Worm (Caenorhabditis elegans): ENCODE measurements around the gene srxa-12.

srxa-12 gene

ce11 chrV:13891489-13891888, 35.0 kb upstream of the srxa-12 start:
- TF ChIP-seq tbx-37 (GFP tag; conservative IDR thresholded peaks at IDR 0.05) (no peak), hmbx-1 (tag; optimal IDR thresholded peaks at IDR 0.05) (no peak), ama-1 (optimal IDR thresholded peaks at IDR 0.05) (no peak), tbx-11 (GFP tag; IDR thresholded peaks at IDR 0.05) (no peak), pes-1 (GFP tag; IDR thresholded peaks at IDR 0.05) (no peak), scrt-1 (GFP tag; IDR thresholded peaks at IDR 0.05) (no peak), tra-4 (tag; optimal IDR thresholded peaks at IDR 0.05) (no peak), F13C5.2 (tag; optimal IDR thresholded peaks at IDR 0.05) (no peak), hnd-1 (tag; optimal IDR thresholded peaks at IDR 0.05) (no peak), ets-7 (tag; optimal IDR thresholded peaks at IDR 0.05) (no peak), hmg-4 (GFP tag; optimal IDR thresholded peaks at IDR 0.05) (no peak), ceh-36 (tag; optimal IDR thresholded peaks at IDR 0.05) (no peak), flt-1 (GFP tag; IDR thresholded peaks at IDR 0.05) (no peak), aly-1 (tag; optimal IDR thresholded peaks at IDR 0.05) (no peak), ceh-13 (GFP tag; optimal IDR thresholded peaks at IDR 0.05) (no peak), sea-1 (GFP tag; conservative IDR thresholded peaks at IDR 0.05) (no peak), B0310.2 (tag; optimal IDR thresholded peaks at IDR 0.05) (no peak)

- TF ChIP-seq ceh-13 (GFP tag; optimal IDR thresholded peaks at IDR 0.05) (no peak), hnd-1 (tag; optimal IDR thresholded peaks at IDR 0.05) (no peak), hmg-4 (GFP tag; optimal IDR thresholded peaks at IDR 0.05) (no peak), aly-1 (tag; optimal IDR thresholded peaks at IDR 0.05) (no peak), ets-7 (tag; optimal IDR thresholded peaks at IDR 0.05) (no peak), tbx-11 (GFP tag; IDR thresholded peaks at IDR 0.05) (no peak), sea-1 (GFP tag; conservative IDR thresholded peaks at IDR 0.05) (no peak), pes-1 (GFP tag; IDR thresholded peaks at IDR 0.05) (no peak), tbx-37 (GFP tag; conservative IDR thresholded peaks at IDR 0.05) (no peak), ceh-36 (tag; optimal IDR thresholded peaks at IDR 0.05) (no peak), hmbx-1 (tag; optimal IDR thresholded peaks at IDR 0.05) (no peak), F13C5.2 (tag; optimal IDR thresholded peaks at IDR 0.05) (no peak), tra-4 (tag; optimal IDR thresholded peaks at IDR 0.05) (no peak), B0310.2 (tag; optimal IDR thresholded peaks at IDR 0.05) (no peak), ama-1 (optimal IDR thresholded peaks at IDR 0.05) (no peak), flt-1 (GFP tag; IDR thresholded peaks at IDR 0.05) (no peak), scrt-1 (GFP tag; IDR thresholded peaks at IDR 0.05) (no peak)
Observed at ce11 chrV:13892457-13893375, 33.8 kb upstream of the srxa-12 start, which contains the start of gene sptl-3. Gene sptl-3 (plus strand): TSS chrV:13893325.

ce11 chrV:13893583-13893982, 32.9 kb upstream of the srxa-12 start:
- no peak for TF ChIP-seq pes-1 (GFP tag; IDR thresholded peaks at IDR 0.05)
- TF ChIP-seq hmbx-1 (tag; optimal IDR thresholded peaks at IDR 0.05), result no peak
- TF ChIP-seq hnd-1 (tag; optimal IDR thresholded peaks at IDR 0.05), result no peak
- TF ChIP-seq tbx-37 (GFP tag; conservative IDR thresholded peaks at IDR 0.05), result no peak
- TF ChIP-seq ceh-13 (GFP tag; optimal IDR thresholded peaks at IDR 0.05), result no peak
- no peak for TF ChIP-seq F13C5.2 (tag; optimal IDR thresholded peaks at IDR 0.05)
- no peak for TF ChIP-seq tbx-11 (GFP tag; IDR thresholded peaks at IDR 0.05)
- TF ChIP-seq ceh-36 (tag; optimal IDR thresholded peaks at IDR 0.05), result no peak
- TF ChIP-seq scrt-1 (GFP tag; IDR thresholded peaks at IDR 0.05), result no peak
- no peak for TF ChIP-seq flt-1 (GFP tag; IDR thresholded peaks at IDR 0.05)
- no peak for TF ChIP-seq aly-1 (tag; optimal IDR thresholded peaks at IDR 0.05)
- no peak for TF ChIP-seq ets-7 (tag; optimal IDR thresholded peaks at IDR 0.05)
- no peak for TF ChIP-seq tra-4 (tag; optimal IDR thresholded peaks at IDR 0.05)
- TF ChIP-seq ama-1 (optimal IDR thresholded peaks at IDR 0.05), result no peak
- no peak for TF ChIP-seq B0310.2 (tag; optimal IDR thresholded peaks at IDR 0.05)
- TF ChIP-seq hmg-4 (GFP tag; optimal IDR thresholded peaks at IDR 0.05), result no peak

ce11 chrV:13898356-13898755, 28.1 kb upstream of the srxa-12 start, which contains the start of gene cyp-35C1:
Gene cyp-35C1 (minus strand): TSS chrV:13898487.
- TF ChIP-seq tbx-11 (GFP tag; IDR thresholded peaks at IDR 0.05) (no peak), ceh-36 (tag; optimal IDR thresholded peaks at IDR 0.05) (no peak), tra-4 (tag; optimal IDR thresholded peaks at IDR 0.05) (no peak), B0310.2 (tag; optimal IDR thresholded peaks at IDR 0.05) (no peak), pes-1 (GFP tag; IDR thresholded peaks at IDR 0.05) (no peak), ama-1 (optimal IDR thresholded peaks at IDR 0.05) (no peak)

- no peak for TF ChIP-seq sea-1 (GFP tag; conservative IDR thresholded peaks at IDR 0.05)
- TF ChIP-seq hmg-4 (GFP tag; optimal IDR thresholded peaks at IDR 0.05), result no peak
- TF ChIP-seq B0310.2 (tag; optimal IDR thresholded peaks at IDR 0.05), result no peak
- no peak for TF ChIP-seq aly-1 (tag; optimal IDR thresholded peaks at IDR 0.05)
- TF ChIP-seq tbx-11 (GFP tag; IDR thresholded peaks at IDR 0.05), result no peak
- TF ChIP-seq ceh-13 (GFP tag; optimal IDR thresholded peaks at IDR 0.05), result no peak
- no peak for TF ChIP-seq flt-1 (GFP tag; IDR thresholded peaks at IDR 0.05)
Observed at ce11 chrV:13899213-13899612, 27.3 kb upstream of the srxa-12 start, which contains the start of gene oac-3. Gene oac-3 (plus strand): TSS chrV:13899513.

- TF ChIP-seq aly-1 (tag; optimal IDR thresholded peaks at IDR 0.05) (no peak), ets-7 (tag; optimal IDR thresholded peaks at IDR 0.05) (no peak), ceh-36 (tag; optimal IDR thresholded peaks at IDR 0.05) (no peak), ama-1 (optimal IDR thresholded peaks at IDR 0.05) (no peak), hmbx-1 (tag; optimal IDR thresholded peaks at IDR 0.05) (no peak), hmg-4 (GFP tag; optimal IDR thresholded peaks at IDR 0.05) (no peak), tra-4 (tag; optimal IDR thresholded peaks at IDR 0.05) (no peak), sea-1 (GFP tag; conservative IDR thresholded peaks at IDR 0.05) (no peak), ceh-13 (GFP tag; optimal IDR thresholded peaks at IDR 0.05) (no peak), scrt-1 (GFP tag; IDR thresholded peaks at IDR 0.05) (no peak), tbx-11 (GFP tag; IDR thresholded peaks at IDR 0.05) (no peak), F13C5.2 (tag; optimal IDR thresholded peaks at IDR 0.05) (no peak), B0310.2 (tag; optimal IDR thresholded peaks at IDR 0.05) (no peak), pes-1 (GFP tag; IDR thresholded peaks at IDR 0.05) (no peak), flt-1 (GFP tag; IDR thresholded peaks at IDR 0.05) (no peak), hnd-1 (tag; optimal IDR thresholded peaks at IDR 0.05) (no peak)
Observed at ce11 chrV:13902495-13902894, 24.0 kb upstream of the srxa-12 start, which contains the start of gene C06B3.1. Gene C06B3.1 (plus strand): TSS chrV:13902795.

All from whole organism, early embryonic.